Fruit fly (Drosophila melanogaster): ENCODE data around the gene Cpr72Ec.

The Cpr72Ec gene

DNA sequence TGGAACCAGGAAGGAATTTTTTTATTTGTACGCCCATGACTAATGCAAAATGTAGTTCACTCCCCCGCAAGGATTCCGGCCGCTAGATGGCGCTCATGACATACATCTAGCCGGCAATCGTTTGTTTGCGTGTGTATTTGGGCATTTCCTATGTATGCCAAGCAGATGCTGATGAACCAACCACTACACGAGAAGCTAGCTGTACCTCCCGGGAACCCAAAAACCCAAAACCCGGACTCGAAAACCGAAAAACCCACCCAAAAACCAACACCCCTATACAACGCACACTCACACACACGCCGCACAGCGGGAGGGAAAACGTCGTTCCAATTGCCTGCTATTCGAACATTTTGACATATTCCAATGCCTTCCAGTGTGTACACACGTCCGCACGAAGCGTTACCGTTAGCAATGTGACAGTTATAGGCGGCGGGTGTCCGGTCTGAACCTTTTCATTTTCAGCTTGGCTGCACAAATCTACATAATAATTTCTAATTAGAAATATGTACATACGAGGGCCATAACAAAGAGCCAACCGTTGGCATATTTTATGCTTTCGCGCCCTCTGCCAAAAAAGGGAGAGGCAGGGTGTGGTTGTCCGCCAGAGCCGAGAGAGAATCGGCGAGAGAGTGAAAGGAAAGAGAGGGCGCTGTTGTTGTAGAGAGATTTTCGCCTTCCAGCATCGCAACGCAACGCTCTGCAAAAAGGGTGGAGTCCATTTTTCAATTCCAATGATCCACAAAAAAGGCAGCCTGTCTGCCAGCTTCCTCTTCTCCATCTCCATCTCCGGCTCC lies 40.9 kb upstream of the Cpr72Ec start (continued):
- peak; percentile 1 for TF ChIP-seq CG12219 (GFP tag; optimal IDR thresholded peaks at IDR 0.05)
- TF ChIP-seq CG14965 (GFP tag; optimal IDR thresholded peaks at IDR 0.05; ENCODE audit: borderline replicate concordance): peak; percentile 83
- TF ChIP-seq zen (tag; optimal IDR thresholded peaks at IDR 0.05): no peak
- TF ChIP-seq CG30403 (GFP tag; optimal IDR thresholded peaks at IDR 0.05): no peak
- no peak for TF ChIP-seq CG34224 (GFP tag; IDR thresholded peaks at IDR 0.05; ENCODE audit: partially characterized antibody)
- TF ChIP-seq CG14050 (GFP tag; IDR thresholded peaks at IDR 0.05): no peak
- TF ChIP-seq CG2120 (GFP tag; optimal IDR thresholded peaks at IDR 0.05): no peak
- TF ChIP-seq CG13296 (GFP tag; optimal IDR thresholded peaks at IDR 0.05): no peak
- no peak for TF ChIP-seq luna (GFP tag; optimal IDR thresholded peaks at IDR 0.05)
- no peak for TF ChIP-seq CG7963 (GFP tag; IDR thresholded peaks at IDR 0.05; ENCODE audit: partially characterized antibody)
- no peak for TF ChIP-seq chn (GFP tag; optimal IDR thresholded peaks at IDR 0.05)
- no peak for TF ChIP-seq CG8089 (GFP tag; optimal IDR thresholded peaks at IDR 0.05)
- TF ChIP-seq crol (GFP tag; IDR thresholded peaks at IDR 0.05): peak; percentile 25; the same call in 1 of the 2 replicates
- TF ChIP-seq CG7271 (tag; optimal IDR thresholded peaks at IDR 0.05): no peak
- no peak for TF ChIP-seq Blimp-1 (GFP tag; optimal IDR thresholded peaks at IDR 0.05)
- peak; percentile 1 for TF ChIP-seq Kr (GFP tag; optimal IDR thresholded peaks at IDR 0.05)
- no peak for TF ChIP-seq Camta (GFP tag; optimal IDR thresholded peaks at IDR 0.05)
- TF ChIP-seq CG11560 (tag; IDR thresholded peaks at IDR 0.05): no peak
- no peak for TF ChIP-seq shn (GFP tag; optimal IDR thresholded peaks at IDR 0.05)
- TF ChIP-seq Hr78 (GFP tag; optimal IDR thresholded peaks at IDR 0.05): no peak
- TF ChIP-seq GATAe (GFP tag; conservative IDR thresholded peaks at IDR 0.05): no peak
- peak; percentile 83 for TF ChIP-seq Elba2 (GFP tag; optimal IDR thresholded peaks at IDR 0.05)
- TF ChIP-seq usp (GFP tag; optimal IDR thresholded peaks at IDR 0.05): no peak
- TF ChIP-seq Oaz (GFP tag; IDR thresholded peaks at IDR 0.05): no peak
- TF ChIP-seq CG17829 (tag; optimal IDR thresholded peaks at IDR 0.05): no peak
- TF ChIP-seq zf30C (GFP tag; optimal IDR thresholded peaks at IDR 0.05): no peak
- peak; percentile 5 for TF ChIP-seq corto (GFP tag; optimal IDR thresholded peaks at IDR 0.05)
- no peak for TF ChIP-seq inv (GFP tag; IDR thresholded peaks at IDR 0.05; ENCODE audit: partially characterized antibody)
- TF ChIP-seq HmgZ (tag; optimal IDR thresholded peaks at IDR 0.05): no peak
- TF ChIP-seq croc (GFP tag; conservative IDR thresholded peaks at IDR 0.05): no peak

DNA sequence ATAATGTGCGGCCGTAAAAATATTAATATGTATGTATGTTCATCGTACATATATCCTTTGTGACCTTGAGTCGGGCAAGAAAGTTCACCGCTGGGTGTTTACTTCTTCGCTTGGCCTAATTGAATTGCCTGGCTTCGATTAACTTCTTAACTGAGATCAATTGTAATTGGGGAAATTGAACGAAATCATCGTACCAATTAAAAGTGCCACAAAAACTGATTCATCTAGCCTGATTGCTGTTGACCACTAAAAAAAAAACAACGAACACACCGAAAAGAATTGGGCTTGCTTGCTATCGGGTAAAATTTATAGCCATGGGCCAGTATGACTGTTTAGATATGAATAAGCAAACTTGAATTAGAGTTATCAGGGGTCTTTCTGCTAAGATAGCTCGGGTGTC lies 35.1 kb upstream of the Cpr72Ec start:
- TF ChIP-seq sob (GFP tag; IDR thresholded peaks at IDR 0.05) (peak; percentile 15; the same call in 1 of the 2 replicates), Side (GFP tag; optimal IDR thresholded peaks at IDR 0.05) (no peak), CG7271 (tag; optimal IDR thresholded peaks at IDR 0.05) (no peak), run (tag; optimal IDR thresholded peaks at IDR 0.05) (no peak), CG6254 (GFP tag; optimal IDR thresholded peaks at IDR 0.05) (no peak), cg (GFP tag; optimal IDR thresholded peaks at IDR 0.05) (no peak), CG2199 (GFP tag; IDR thresholded peaks at IDR 0.05) (peak; percentile 77; the same call in 1 of the 3 replicates), exex (tag; optimal IDR thresholded peaks at IDR 0.05) (peak; percentile 49), ftz-f1 (GFP tag; optimal IDR thresholded peaks at IDR 0.05) (no peak), mirr (GFP tag; optimal IDR thresholded peaks at IDR 0.05) (peak; percentile 24), bbx (GFP tag; IDR thresholded peaks at IDR 0.05; ENCODE audit: partially characterized antibody) (peak; percentile 39; the same call in 1 of the 2 replicates), Hsf (GFP tag; optimal IDR thresholded peaks at IDR 0.05) (no peak), sens (GFP tag) (peak; percentile 52), CG43689 (GFP tag; IDR thresholded peaks at IDR 0.05) (no peak), CG15514 (GFP tag; optimal IDR thresholded peaks at IDR 0.05) (peak; percentile 9)
